Worm (Caenorhabditis elegans): Measurements from ENCODE around the gene Y69F12A.1.

ce11 chrIII:7453653-7454124 is 3.1 kb upstream of the Y69F12A.1 start, which contains the start of gene alh-12:
- TF ChIP-seq flt-1 (GFP tag; IDR thresholded peaks at IDR 0.05) (no peak), med-1 (GFP tag; optimal IDR thresholded peaks at IDR 0.05; ENCODE audit: insufficient read depth) (no peak), cog-1 (tag; optimal IDR thresholded peaks at IDR 0.05) (no peak), T22C8.4 (GFP tag; IDR thresholded peaks at IDR 0.05) (no peak), tab-1 (GFP tag; IDR thresholded peaks at IDR 0.05) (no peak)

Measured in whole organism, midembryonic.